Worm (Caenorhabditis elegans) whole organism, late embryonic: Measurements from ENCODE around the gene C40H5.2.

Experiments used
- C08G9.2 ChIP-seq: sonication (generic microtip); optimal IDR thresholded peaks from 2 replicates; lab custom pipeline; 2016; ENCODE audit warnings: mild to moderate bottlenecking, missing genetic modification characterization, moderate library complexity, missing compliant biosample characterization
- C38D4.7 ChIP-seq: fragments of 200-800 bp; sonication (Bioruptor generic); optimal IDR thresholded peaks from 2 replicates; lab custom pipeline; 2018; ENCODE audit warnings: mild to moderate bottlenecking, missing genetic modification characterization, moderate library complexity, missing compliant biosample characterization
- ama-1 ChIP-seq: fragments of 150-350 bp; optimal IDR thresholded peaks from 2 replicates; lab custom pipeline; 2014
- ceh-22 ChIP-seq: sonication (generic microtip); optimal IDR thresholded peaks from 2 replicates; lab custom pipeline; 2017; ENCODE audit warnings: missing biosample characterization, missing genetic modification characterization
- ceh-24 ChIP-seq: sonication (generic microtip); optimal IDR thresholded peaks from 2 replicates; lab custom pipeline; 2016; ENCODE audit warnings: mild to moderate bottlenecking, missing genetic modification characterization, missing compliant biosample characterization
- ceh-9 ChIP-seq: sonication (generic microtip); optimal IDR thresholded peaks from 2 replicates; lab custom pipeline; 2016; ENCODE audit warnings: mild to moderate bottlenecking, missing genetic modification characterization, inconsistent platforms, missing compliant biosample characterization
- nhr-11 ChIP-seq: fragments of 150-350 bp; optimal IDR thresholded peaks from 2 replicates; lab custom pipeline; 2014; ENCODE audit warnings: missing biosample characterization, missing genetic modification characterization
- npax-4 ChIP-seq: sonication (generic microtip); optimal IDR thresholded peaks from 2 replicates; lab custom pipeline; 2016; ENCODE audit warnings: missing genetic modification characterization, missing compliant biosample characterization
- pag-3 ChIP-seq: sonication (generic microtip); optimal IDR thresholded peaks from 2 replicates; lab custom pipeline; 2016; ENCODE audit warnings: missing compliant biosample characterization, missing genetic modification characterization, borderline replicate concordance
- pqm-1 ChIP-seq: sonication (generic microtip); optimal IDR thresholded peaks from 2 replicates; lab custom pipeline; 2016; ENCODE audit warnings: missing genetic modification characterization, missing compliant biosample characterization
- rnt-1 ChIP-seq: sonication (generic microtip); optimal IDR thresholded peaks from 2 replicates; lab custom pipeline; 2016; ENCODE audit warnings: missing genetic modification characterization, missing compliant biosample characterization
- tbx-2 ChIP-seq: sonication (generic microtip); optimal IDR thresholded peaks from 2 replicates; lab custom pipeline; 2016; ENCODE audit warnings: missing genetic modification characterization, missing compliant biosample characterization

- no peak for TF ChIP-seq ceh-9 (tag; lab: Kevin White, UChicago)
- TF ChIP-seq pqm-1 (tag; lab: Kevin White, UChicago): no peak
- TF ChIP-seq nhr-11 (tag; lab: Kevin White, UChicago): no peak
- no peak for TF ChIP-seq tbx-2 (tag; lab: Kevin White, UChicago)
- TF ChIP-seq ceh-24 (tag; lab: Kevin White, UChicago): no peak
- no peak for TF ChIP-seq ama-1
- no peak for TF ChIP-seq ceh-22 (tag; lab: Kevin White, UChicago)
- TF ChIP-seq npax-4 (tag; lab: Kevin White, UChicago): no peak
- TF ChIP-seq C08G9.2: no peak
- TF ChIP-seq C38D4.7 (GFP tag; lab: Kevin White, UChicago): no peak
- TF ChIP-seq rnt-1 (tag; lab: Kevin White, UChicago): no peak
- TF ChIP-seq pag-3 (tag; lab: Kevin White, UChicago): no peak
Observed at ce11 chrX:11752289-11752688, 6.4 kb downstream of the C40H5.2 start.
